Fruit fly (Drosophila melanogaster): ENCODE measurements around the gene CG10514.

CG10514 gene

DNA sequence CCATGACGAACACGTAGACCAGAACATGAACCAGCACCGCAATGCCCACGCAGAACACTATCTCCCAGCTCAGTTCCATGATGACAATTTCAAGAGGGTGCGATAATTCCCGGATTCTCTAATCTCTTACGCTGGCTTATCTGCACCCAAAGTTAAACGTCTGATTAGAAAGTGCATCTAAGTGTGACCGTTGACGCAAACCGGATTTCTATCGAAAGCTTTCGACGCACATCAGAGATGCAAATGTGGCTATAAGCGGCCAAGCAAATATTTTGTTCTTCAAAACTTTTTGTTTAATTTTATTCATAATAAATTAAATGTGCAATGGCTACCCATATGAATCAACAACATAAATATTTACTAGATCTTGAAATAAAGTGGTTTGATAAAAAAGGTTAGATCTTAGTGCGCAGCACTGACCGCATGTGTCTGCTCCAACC, 17.3 kb downstream of the CG10514 start, which contains the start of the genes Kdsr and CG11858 (continued):
- TF ChIP-seq Dref (GFP tag; IDR thresholded peaks at IDR 0.05): peak; percentile 51
- no peak for TF ChIP-seq dan (GFP tag; IDR thresholded peaks at IDR 0.05)
- no peak for TF ChIP-seq Usf (GFP tag; optimal IDR thresholded peaks at IDR 0.05)
- TF ChIP-seq CG11560 (tag; IDR thresholded peaks at IDR 0.05): no peak
- no peak for TF ChIP-seq Nf-YA (GFP tag; IDR thresholded peaks at IDR 0.05)
- TF ChIP-seq CG7839 (tag; optimal IDR thresholded peaks at IDR 0.05): peak; percentile 64
- no peak; the same call in 1 of the 2 replicates for TF ChIP-seq onecut (GFP tag; IDR thresholded peaks at IDR 0.05)
- peak; percentile 68 for TF ChIP-seq CG14710 (tag; optimal IDR thresholded peaks at IDR 0.05)
- no peak for TF ChIP-seq CG1024 (GFP tag; IDR thresholded peaks at IDR 0.05)
- TF ChIP-seq CG12942 (GFP tag; optimal IDR thresholded peaks at IDR 0.05): peak; percentile 49
- no peak for TF ChIP-seq BtbVII (GFP tag; optimal IDR thresholded peaks at IDR 0.05)
- peak; percentile 38; the same call in 1 of the 2 replicates for TF ChIP-seq klu (GFP tag; IDR thresholded peaks at IDR 0.05)
- no peak for TF ChIP-seq Mrtf (GFP tag; IDR thresholded peaks at IDR 0.05)
- TF ChIP-seq E2f1 (GFP tag; IDR thresholded peaks at IDR 0.05): peak; percentile 40; the same call in 1 of the 2 replicates
- TF ChIP-seq HLH3B (GFP tag; IDR thresholded peaks at IDR 0.05): peak; percentile 21; the same call in 1 of the 2 replicates
- no peak for TF ChIP-seq crc (GFP tag; optimal IDR thresholded peaks at IDR 0.05)
- peak; percentile 58 for TF ChIP-seq caup (GFP tag; optimal IDR thresholded peaks at IDR 0.05; ENCODE audit: severe bottlenecking)
- no peak for TF ChIP-seq lbe (GFP tag; optimal IDR thresholded peaks at IDR 0.05)
- TF ChIP-seq eve (GFP tag; optimal IDR thresholded peaks at IDR 0.05): no peak
- peak; percentile 8 for TF ChIP-seq HLHmδ (GFP tag; optimal IDR thresholded peaks at IDR 0.05)
- peak; percentile 68 for TF ChIP-seq CG3847 (GFP tag; IDR thresholded peaks at IDR 0.05)
- no peak for TF ChIP-seq btn (GFP tag; optimal IDR thresholded peaks at IDR 0.05)
- TF ChIP-seq Aef1 (GFP tag; IDR thresholded peaks at IDR 0.05): peak; percentile 53
- peak; percentile 11 for TF ChIP-seq Dp (GFP tag; optimal IDR thresholded peaks at IDR 0.05)
- TF ChIP-seq CG9797 (GFP tag; optimal IDR thresholded peaks at IDR 0.05): peak; percentile 76
- peak; percentile 71 for TF ChIP-seq CG18476 (GFP tag; optimal IDR thresholded peaks at IDR 0.05)
- peak in 1 of 2 experiments; percentile 56 for TF ChIP-seq Hr51 (GFP tag; optimal IDR thresholded peaks at IDR 0.05)
- no peak for TF ChIP-seq corto (GFP tag; optimal IDR thresholded peaks at IDR 0.05)
- TF ChIP-seq dimm (GFP tag; IDR thresholded peaks at IDR 0.05): no peak
- peak; percentile 57 for TF ChIP-seq CG13894 (tag; optimal IDR thresholded peaks at IDR 0.05)
- no peak for TF ChIP-seq tna (GFP tag; IDR thresholded peaks at IDR 0.05; ENCODE audit: partially characterized antibody)
- TF ChIP-seq CG13287 (GFP tag; IDR thresholded peaks at IDR 0.05; ENCODE audit: partially characterized antibody): peak; percentile 64; the same call in 1 of the 2 replicates
- no peak for TF ChIP-seq slou (GFP tag; optimal IDR thresholded peaks at IDR 0.05)
- TF ChIP-seq CG8924 (tag; optimal IDR thresholded peaks at IDR 0.05): peak; percentile 58
- peak; percentile 72 for TF ChIP-seq ssp (GFP tag; IDR thresholded peaks at IDR 0.05)
- TF ChIP-seq CG8944 (GFP tag; optimal IDR thresholded peaks at IDR 0.05): peak; percentile 28
- TF ChIP-seq C15 (GFP tag; IDR thresholded peaks at IDR 0.05): no peak
- TF ChIP-seq CG2129 (GFP tag; IDR thresholded peaks at IDR 0.05; ENCODE audit: partially characterized antibody): no peak
- peak; percentile 69 for TF ChIP-seq Atf6 (GFP tag; IDR thresholded peaks at IDR 0.05)
- peak; percentile 7 for TF ChIP-seq CG2202 (tag; optimal IDR thresholded peaks at IDR 0.05)
- peak; percentile 47 for TF ChIP-seq fd3F (GFP tag; optimal IDR thresholded peaks at IDR 0.05)
- TF ChIP-seq zen (tag; optimal IDR thresholded peaks at IDR 0.05): peak; percentile 51
- peak; percentile 70 for TF ChIP-seq Hsf (GFP tag; optimal IDR thresholded peaks at IDR 0.05)
- peak; percentile 47 for TF ChIP-seq ci (GFP tag; IDR thresholded peaks at IDR 0.05)
- peak; percentile 47; the same call in 1 of the 2 replicates for TF ChIP-seq CG4404 (GFP tag; IDR thresholded peaks at IDR 0.05)
- TF ChIP-seq CG6683 (GFP tag; optimal IDR thresholded peaks at IDR 0.05): peak; percentile 32
- 0 out of 2 replicates have a peak, but pooled peaks have one; percentile 34 for TF ChIP-seq CG10959 (GFP tag; IDR thresholded peaks at IDR 0.05)
- 0 out of 2 replicates have a peak, but pooled peaks have one; percentile 48 for TF ChIP-seq wdn (GFP tag; IDR thresholded peaks at IDR 0.05)
- TF ChIP-seq luna (GFP tag; optimal IDR thresholded peaks at IDR 0.05): peak; percentile 40
- peak; percentile 63 for TF ChIP-seq Hr3 (GFP tag; optimal IDR thresholded peaks at IDR 0.05)
- peak; percentile 30 for TF ChIP-seq her (GFP tag; optimal IDR thresholded peaks at IDR 0.05)
